Worm (Caenorhabditis elegans) whole organism, L3 larva: ENCODE data around the gene ifas-1.

Experiments used
- ZK546.5 ChIP-seq: sonication (generic microtip); optimal IDR thresholded peaks from 2 replicates; lab custom pipeline; 2017; ENCODE audit warnings: missing biosample characterization, missing genetic modification characterization
- aly-2 ChIP-seq: fragments of 150-350 bp; optimal IDR thresholded peaks from 2 replicates; lab custom pipeline; 2014; ENCODE audit warnings: missing biosample characterization, missing genetic modification characterization
- ama-1 ChIP-seq: fragments of 150-350 bp; optimal IDR thresholded peaks from 2 replicates; lab custom pipeline; 2018
- ceh-16 ChIP-seq: sonication (generic microtip); optimal IDR thresholded peaks from 2 replicates; lab custom pipeline; 2017; ENCODE audit warnings: missing biosample characterization, missing genetic modification characterization
- ceh-28 ChIP-seq: fragments of 150-350 bp; optimal IDR thresholded peaks from 2 replicates; lab custom pipeline; 2014; ENCODE audit warnings: missing biosample characterization, missing genetic modification reagents, missing genetic modification characterization
- ceh-82 ChIP-seq: fragments of 150-350 bp; optimal IDR thresholded peaks from 2 replicates; lab custom pipeline; 2014; ENCODE audit warnings: missing biosample characterization, missing genetic modification characterization
- daf-12 ChIP-seq: fragments of 150-350 bp; optimal IDR thresholded peaks from 2 replicates; lab custom pipeline; 2014; ENCODE audit warnings: missing biosample characterization, missing genetic modification reagents, missing genetic modification characterization
- egl-27 ChIP-seq: sonication (generic microtip); optimal IDR thresholded peaks from 4 replicates; lab custom pipeline; 2017; ENCODE audit warnings: missing biosample characterization, missing genetic modification reagents, missing genetic modification characterization
- egl-5 ChIP-seq: fragments of 150-350 bp; optimal IDR thresholded peaks from 2 replicates; lab custom pipeline; 2017; ENCODE audit warnings: missing biosample characterization, missing genetic modification reagents, missing genetic modification characterization, inconsistent platforms
- elt-2 ChIP-seq: sonication (generic microtip); optimal IDR thresholded peaks from 2 replicates; lab custom pipeline; 2016; ENCODE audit warnings: missing genetic modification reagents, mild to moderate bottlenecking, missing genetic modification characterization, missing compliant biosample characterization
- elt-3 ChIP-seq, 3 experiments: fragments of 150-350 bp in 1 of 3; sonication (generic microtip) in 2 of 3; optimal IDR thresholded peaks; 2 replicates in 2 of 3; 4 replicates in 1 of 3; lab custom pipeline; 2014 to 2017; ENCODE audit warnings: missing biosample characterization in 3 of 3, missing genetic modification characterization in 3 of 3
- eor-1 ChIP-seq, 2 experiments: fragments of 150-350 bp; optimal IDR thresholded peaks; 2 replicates each; lab custom pipeline; 2014 to 2018; ENCODE audit warnings: missing biosample characterization in 2 of 2, missing genetic modification characterization in 2 of 2
- fkh-2 ChIP-seq: fragments of 150-350 bp; optimal IDR thresholded peaks from 2 replicates; lab custom pipeline; 2014; ENCODE audit warnings: missing biosample characterization, missing genetic modification reagents, missing genetic modification characterization
- fos-1 ChIP-seq: fragments of 150-350 bp; optimal IDR thresholded peaks from 2 replicates; lab custom pipeline; 2014; ENCODE audit warnings: missing biosample characterization, missing genetic modification characterization
- hmg-11 ChIP-seq: sonication (generic microtip); optimal IDR thresholded peaks from 2 replicates; lab custom pipeline; 2016; ENCODE audit warnings: missing genetic modification characterization, missing compliant biosample characterization
- lin-15B ChIP-seq: fragments of 150-350 bp; optimal IDR thresholded peaks from 2 replicates; lab custom pipeline; 2014; ENCODE audit warnings: missing biosample characterization, missing genetic modification characterization
- lin-39 ChIP-seq: fragments of 150-350 bp; optimal IDR thresholded peaks from 2 replicates; lab custom pipeline; 2018; ENCODE audit warnings: missing biosample characterization, missing genetic modification reagents, missing genetic modification characterization
- lsy-12 ChIP-seq: sonication (generic microtip); optimal IDR thresholded peaks from 2 replicates; lab custom pipeline; 2016; ENCODE audit warnings: mild to moderate bottlenecking, missing genetic modification characterization, missing compliant biosample characterization
- mml-1 ChIP-seq: fragments of 150-350 bp; sonication (generic microtip); optimal IDR thresholded peaks from 3 replicates; lab custom pipeline; 2014; ENCODE audit warnings: missing biosample characterization, missing genetic modification characterization
- nfya-1 ChIP-seq: sonication (generic microtip); optimal IDR thresholded peaks from 2 replicates; lab custom pipeline; 2017; ENCODE audit warnings: missing genetic modification characterization, mild to moderate bottlenecking, missing compliant biosample characterization, antibody characterized with exemption, moderate library complexity; ENCODE audit not compliant: insufficient read depth
- nhr-11 ChIP-seq: fragments of 150-350 bp; optimal IDR thresholded peaks from 2 replicates; lab custom pipeline; 2014; ENCODE audit warnings: missing biosample characterization, missing genetic modification characterization
- nhr-12 ChIP-seq: fragments of 150-350 bp; optimal IDR thresholded peaks from 2 replicates; lab custom pipeline; 2014; ENCODE audit warnings: missing biosample characterization, missing genetic modification characterization
- nhr-23 ChIP-seq: fragments of 150-350 bp; optimal IDR thresholded peaks from 2 replicates; lab custom pipeline; 2014; ENCODE audit warnings: missing biosample characterization, missing genetic modification reagents, missing genetic modification characterization
- nhr-25 ChIP-seq: sonication (generic microtip); optimal IDR thresholded peaks from 2 replicates; lab custom pipeline; 2017; ENCODE audit warnings: missing biosample characterization, missing genetic modification characterization
- nhr-43 ChIP-seq: sonication (generic microtip); optimal IDR thresholded peaks from 2 replicates; lab custom pipeline; 2016; ENCODE audit warnings: mild to moderate bottlenecking, missing genetic modification characterization, missing compliant biosample characterization; ENCODE audit not compliant: poor library complexity, severe bottlenecking
- nhr-67 ChIP-seq: fragments of 150-350 bp; optimal IDR thresholded peaks from 2 replicates; lab custom pipeline; 2014; ENCODE audit warnings: missing biosample characterization, missing genetic modification characterization
- nhr-77 ChIP-seq: fragments of 150-350 bp; optimal IDR thresholded peaks from 2 replicates; lab custom pipeline; 2014; ENCODE audit warnings: missing biosample characterization, missing genetic modification characterization
- pha-4 ChIP-seq: fragments of 150-350 bp; optimal IDR thresholded peaks from 2 replicates; lab custom pipeline; 2014; ENCODE audit warnings: missing biosample characterization, missing genetic modification reagents, missing genetic modification characterization
- pqm-1 ChIP-seq: fragments of 150-350 bp; optimal IDR thresholded peaks from 2 replicates; lab custom pipeline; 2017; ENCODE audit warnings: missing biosample characterization, missing genetic modification characterization, inconsistent platforms
- sea-2 ChIP-seq: fragments of 150-350 bp; sonication (generic microtip); optimal IDR thresholded peaks from 4 replicates; lab custom pipeline; 2014; ENCODE audit warnings: missing biosample characterization, missing genetic modification reagents, missing genetic modification characterization
- snpc-4 ChIP-seq: fragments of 150-350 bp; optimal IDR thresholded peaks from 2 replicates; lab custom pipeline; 2014; ENCODE audit warnings: missing biosample characterization, missing genetic modification characterization
- tbx-2 ChIP-seq: sonication (generic microtip); optimal IDR thresholded peaks from 2 replicates; lab custom pipeline; 2016; ENCODE audit warnings: mild to moderate bottlenecking, missing genetic modification characterization, missing compliant biosample characterization
- unc-62 ChIP-seq: fragments of 150-350 bp; sonication (generic microtip); optimal IDR thresholded peaks from 4 replicates; lab custom pipeline; 2014; ENCODE audit warnings: missing biosample characterization, missing genetic modification reagents, missing genetic modification characterization
- ztf-11 ChIP-seq: fragments of 150-350 bp; optimal IDR thresholded peaks from 2 replicates; lab custom pipeline; 2014; ENCODE audit warnings: missing biosample characterization, missing genetic modification characterization
- ztf-4 ChIP-seq: fragments of 150-350 bp; optimal IDR thresholded peaks from 2 replicates; lab custom pipeline; 2014; ENCODE audit warnings: missing biosample characterization, missing genetic modification characterization

ifas-1 gene

DNA sequence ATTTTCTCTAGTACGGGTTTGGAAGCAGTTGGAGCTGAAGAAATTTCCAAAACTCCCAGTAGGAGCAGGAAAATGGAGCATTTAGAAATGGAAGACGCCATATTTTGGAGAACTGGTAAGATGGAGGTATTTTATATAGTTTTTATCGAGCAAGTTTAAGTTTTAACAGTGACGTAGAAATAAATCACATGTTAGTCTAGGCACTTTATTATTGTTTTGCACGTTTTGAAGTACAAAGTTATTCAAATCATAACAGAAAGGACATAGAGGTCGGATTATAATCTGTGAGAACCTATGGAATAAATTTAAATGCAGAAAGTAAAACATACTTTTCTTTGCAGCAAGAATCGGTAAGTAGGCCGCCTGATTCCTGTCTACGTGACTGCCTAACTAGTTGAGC lies 24.7 kb downstream of the ifas-1 start, which contains the start of gene F19B10.6:
Gene F19B10.6, minus strand, starts transcription at position 101 of the 400 bp plus-strand sequence.
- TF ChIP-seq fos-1 (tag; lab: Kevin White, UChicago) (no peak), lin-39 (tag; lab: Kevin White, UChicago) (no peak), fkh-2 (tag; lab: Kevin White, UChicago) (no peak), ceh-28 (tag; lab: Kevin White, UChicago) (no peak), ZK546.5 (tag; lab: Kevin White, UChicago) (no peak)

DNA sequence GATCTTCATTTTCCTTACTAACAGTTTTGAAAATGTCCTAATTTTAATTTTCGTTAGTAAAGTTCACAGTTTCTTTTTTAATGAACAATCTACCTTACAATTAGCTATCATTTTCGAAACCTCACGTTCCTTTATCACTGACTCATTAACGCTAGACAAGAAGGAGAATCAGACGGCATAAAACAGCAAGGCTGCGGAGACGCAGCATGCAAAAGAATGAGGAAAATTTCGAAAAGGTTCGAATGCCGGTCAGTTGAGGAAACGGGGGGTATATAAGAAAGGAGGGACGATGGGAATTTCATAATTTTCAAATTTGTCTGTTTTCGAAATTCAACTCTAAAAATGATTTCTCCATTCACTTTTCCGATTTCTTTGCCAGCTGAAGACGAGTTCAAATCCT lies 26.6 kb downstream of the ifas-1 start, which contains the start of gene F19B10.13:
Gene F19B10.13, plus strand, starts transcription at position 343 of the 400 bp plus-strand sequence.
- peak; percentile 56 for TF ChIP-seq pqm-1 (tag; lab: Kevin White, UChicago)
- peak in 1 of 3 experiments; percentile 41 for TF ChIP-seq elt-3 (tag; optimal IDR thresholded peaks at IDR 0.05; lab: Kevin White, UChicago)
- peak; percentile 14 for TF ChIP-seq nfya-1 (tag; lab: Kevin White, UChicago)
- peak; percentile 70 for TF ChIP-seq elt-2 (tag; lab: Kevin White, UChicago)
- no peak for TF ChIP-seq lsy-12
- TF ChIP-seq ceh-28 (tag; lab: Kevin White, UChicago), result no peak

DNA sequence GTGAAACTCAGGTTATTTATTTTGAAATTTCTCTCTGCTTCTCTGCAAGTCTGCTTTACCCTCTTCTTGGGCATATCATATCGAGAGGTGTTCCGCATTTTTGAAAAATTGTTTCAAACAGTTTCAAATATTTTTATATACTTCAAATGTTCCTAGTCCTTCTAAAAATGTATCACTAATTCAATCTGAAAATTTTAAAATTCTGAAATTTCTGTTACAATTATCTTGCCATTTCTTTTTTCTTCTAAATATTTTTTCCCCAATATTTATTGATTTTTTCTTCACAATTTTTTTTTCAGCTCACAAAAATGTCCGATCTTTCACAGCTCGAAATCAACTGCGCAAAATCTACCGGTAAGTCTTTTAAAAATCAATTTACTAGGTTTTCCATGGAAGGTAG lies 28.7 kb downstream of the ifas-1 start, which contains the start of gene F19B10.4:
Gene F19B10.4, plus strand, starts transcription at position 301 of the 400 bp plus-strand sequence.
- TF ChIP-seq sea-2 (GFP tag; lab: Kevin White, UChicago) (no peak), nhr-23 (no peak), aly-2 (tag; lab: Kevin White, UChicago) (no peak), daf-12 (tag; lab: Kevin White, UChicago) (no peak), nhr-25 (tag; lab: Kevin White, UChicago) (no peak), egl-27 (no peak), nfya-1 (tag; lab: Kevin White, UChicago) (no peak), nhr-12 (tag; lab: Kevin White, UChicago) (no peak), snpc-4 (tag; lab: Kevin White, UChicago) (no peak), tbx-2 (tag; lab: Kevin White, UChicago) (no peak), nhr-43 (tag; lab: Kevin White, UChicago) (no peak), elt-2 (tag; lab: Kevin White, UChicago) (no peak), ceh-82 (tag; lab: Kevin White, UChicago) (no peak), eor-1 (tag; optimal IDR thresholded peaks at IDR 0.05; lab: Kevin White, UChicago) (no peak), nhr-77 (tag; lab: Kevin White, UChicago) (no peak), ceh-28 (tag; lab: Kevin White, UChicago) (no peak), ceh-16 (tag; lab: Kevin White, UChicago) (no peak), ztf-4 (tag; lab: Kevin White, UChicago) (no peak), hmg-11 (tag; lab: Kevin White, UChicago) (no peak)

DNA sequence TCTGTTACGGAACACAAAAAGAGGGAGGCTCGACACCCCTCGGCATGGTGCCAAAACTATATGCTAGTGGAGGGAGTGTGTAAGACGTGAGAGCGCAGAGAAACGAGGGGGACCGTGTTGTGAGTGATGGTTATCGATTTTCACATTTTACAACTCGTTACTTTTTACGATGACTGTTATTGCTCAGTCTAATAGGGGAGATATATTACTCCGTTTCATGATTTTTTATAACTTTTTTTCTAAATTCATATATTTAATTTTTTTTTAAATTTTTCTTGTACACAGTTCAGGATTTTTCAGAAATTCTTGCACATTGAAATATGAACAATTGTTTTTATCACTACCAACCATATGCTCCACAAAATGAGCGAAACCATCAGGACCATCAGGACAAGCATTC lies 33.1 kb downstream of the ifas-1 start, which contains the start of gene F19B10.5:
Gene F19B10.5, plus strand, starts transcription at position 301 of the 400 bp plus-strand sequence.
- TF ChIP-seq ztf-11 (no peak), fkh-2 (tag; lab: Kevin White, UChicago) (no peak), nhr-25 (tag; lab: Kevin White, UChicago) (no peak), mml-1 (tag; lab: Kevin White, UChicago) (no peak), nhr-43 (tag; lab: Kevin White, UChicago) (no peak), tbx-2 (tag; lab: Kevin White, UChicago) (no peak), nhr-67 (tag; lab: Kevin White, UChicago) (no peak), nhr-11 (tag; lab: Kevin White, UChicago) (no peak), nhr-77 (tag; lab: Kevin White, UChicago) (no peak), ama-1 (no peak), pha-4 (tag; lab: Kevin White, UChicago) (no peak), sea-2 (GFP tag; lab: Kevin White, UChicago) (no peak), elt-2 (tag; lab: Kevin White, UChicago) (no peak), egl-5 (no peak), ceh-82 (tag; lab: Kevin White, UChicago) (no peak), unc-62 (GFP tag; lab: Kevin White, UChicago) (no peak), lin-15B (tag; lab: Kevin White, UChicago) (no peak)
- TF ChIP-seq, all 47 proteins: peak for 0
